Fruit fly (Drosophila melanogaster) whole organism, embryonic: ENCODE results near the gene CG34432.

Experiments
- ATbp ChIP-seq: fragments of 200-800 bp; sonication (Bioruptor generic); optimal IDR thresholded peaks from 2 replicates; lab custom pipeline; 2017; ENCODE audit warnings: missing biosample characterization, mild to moderate bottlenecking, missing genetic modification characterization, missing genetic modification reagents
- Asciz ChIP-seq: fragments of 200-800 bp; sonication (Bioruptor generic); optimal IDR thresholded peaks from 2 replicates; lab custom pipeline; 2017; ENCODE audit warnings: missing biosample characterization, mild to moderate bottlenecking, missing genetic modification characterization, missing genetic modification reagents
- Atf3 ChIP-seq: fragments of 200-800 bp; sonication (Bioruptor generic); optimal IDR thresholded peaks from 3 replicates; lab custom pipeline; 2016; ENCODE audit warnings: missing biosample characterization, missing genetic modification characterization
- Bteb2 ChIP-seq: fragments of 200-800 bp; sonication (Bioruptor generic); optimal IDR thresholded peaks from 2 replicates; lab custom pipeline; 2016; ENCODE audit warnings: missing biosample characterization, missing genetic modification characterization
- CG10321 ChIP-seq: fragments of 200-800 bp; sonication (Bioruptor generic); IDR thresholded peaks from 2 replicates; pipeline ENCODE4 v1.3.6; 2022; ENCODE audit warnings: missing biosample characterization, missing genetic modification characterization
- CG10543 ChIP-seq: fragments of 200-800 bp; sonication (Bioruptor generic); optimal IDR thresholded peaks from 3 replicates; lab custom pipeline; 2017; ENCODE audit warnings: missing biosample characterization, mild to moderate bottlenecking, missing genetic modification characterization, moderate library complexity
- CG10959 ChIP-seq: fragments of 200-800 bp; sonication (Bioruptor generic); IDR thresholded peaks from 2 replicates; pipeline ENCODE4 v1.3.6; 2022; ENCODE audit warnings: missing biosample characterization, missing genetic modification characterization
- CG11093 ChIP-seq: fragments of 200-800 bp; sonication (Bioruptor generic); IDR thresholded peaks from 3 replicates; pipeline ENCODE4 v1.3.6; 2022; ENCODE audit warnings: missing biosample characterization, missing genetic modification characterization
- CG11723 ChIP-seq: fragments of 200-800 bp; sonication (Bioruptor generic); optimal IDR thresholded peaks from 2 replicates; lab custom pipeline; 2017; ENCODE audit warnings: missing biosample characterization, mild to moderate bottlenecking, missing genetic modification characterization
- CG12219 ChIP-seq: fragments of 200-800 bp; sonication (Bioruptor generic); optimal IDR thresholded peaks from 3 replicates; lab custom pipeline; 2018; ENCODE audit warnings: missing biosample characterization, mild to moderate bottlenecking, missing genetic modification characterization
- CG13624 ChIP-seq: fragments of 200-800 bp; sonication (Bioruptor generic); optimal IDR thresholded peaks from 2 replicates; lab custom pipeline; 2016; ENCODE audit warnings: missing biosample characterization, missing genetic modification characterization
- CG13775 ChIP-seq: fragments of 200-800 bp; sonication (Bioruptor generic); optimal IDR thresholded peaks from 3 replicates; lab custom pipeline; 2017; ENCODE audit warnings: missing biosample characterization, mild to moderate bottlenecking, missing genetic modification characterization
- CG13894 ChIP-seq: fragments of 200-800 bp; sonication (Bioruptor generic); optimal IDR thresholded peaks from 3 replicates; lab custom pipeline; 2018; ENCODE audit warnings: missing biosample characterization, mild to moderate bottlenecking, missing genetic modification characterization, moderate library complexity
- CG14014 ChIP-seq: fragments of 200-800 bp; sonication (Bioruptor generic); IDR thresholded peaks from 2 replicates; pipeline ENCODE4 v1.3.6; 2022; ENCODE audit warnings: missing biosample characterization, missing genetic modification characterization
- CG16779 ChIP-seq: fragments of 200-800 bp; sonication (Bioruptor generic); IDR thresholded peaks from 2 replicates; pipeline ENCODE4 v1.3.6; 2022; ENCODE audit warnings: missing biosample characterization, missing genetic modification characterization
- CG16815 ChIP-seq: fragments of 200-800 bp; sonication (Bioruptor generic); optimal IDR thresholded peaks from 3 replicates; lab custom pipeline; 2017; ENCODE audit warnings: missing biosample characterization, mild to moderate bottlenecking, missing genetic modification characterization
- CG17328 ChIP-seq: fragments of 200-800 bp; sonication (Bioruptor generic); IDR thresholded peaks from 2 replicates; pipeline ENCODE4 v1.3.6; 2022; ENCODE audit warnings: missing biosample characterization, missing genetic modification characterization
- CG2712 ChIP-seq: fragments of 200-800 bp; optimal IDR thresholded peaks from 3 replicates; lab custom pipeline; 2019; ENCODE audit warnings: missing biosample characterization, mild to moderate bottlenecking, missing genetic modification characterization, moderate library complexity
- CG3163 ChIP-seq: fragments of 200-800 bp; sonication (Bioruptor generic); optimal IDR thresholded peaks from 3 replicates; lab custom pipeline; 2016; ENCODE audit warnings: missing biosample characterization, missing genetic modification characterization
- CG4617 ChIP-seq: fragments of 200-800 bp; sonication (Bioruptor generic); optimal IDR thresholded peaks from 3 replicates; lab custom pipeline; 2016; ENCODE audit warnings: missing biosample characterization, missing genetic modification characterization, borderline replicate concordance
- CG5180 ChIP-seq: fragments of 200-800 bp; sonication (Bioruptor generic); optimal IDR thresholded peaks from 3 replicates; lab custom pipeline; 2017; ENCODE audit warnings: missing biosample characterization, missing genetic modification characterization, mild to moderate bottlenecking, moderate library complexity, missing genetic modification reagents
- CG6689 ChIP-seq: fragments of 200-800 bp; sonication (Bioruptor generic); IDR thresholded peaks from 2 replicates; pipeline ENCODE4 v1.3.6; 2022; ENCODE audit warnings: missing biosample characterization, missing genetic modification characterization
- CG9437 ChIP-seq: fragments of 200-800 bp; sonication (Bioruptor generic); optimal IDR thresholded peaks from 2 replicates; lab custom pipeline; 2018; ENCODE audit warnings: missing biosample characterization, mild to moderate bottlenecking, missing genetic modification characterization
- CG9876 ChIP-seq: fragments of 200-800 bp; sonication (Bioruptor generic); optimal IDR thresholded peaks from 2 replicates; lab custom pipeline; 2016; ENCODE audit warnings: missing biosample characterization, missing genetic modification characterization
- CkIIα-i1 ChIP-seq: fragments of 200-800 bp; sonication (Bioruptor generic); IDR thresholded peaks from 2 replicates; pipeline ENCODE4 v1.3.6; 2022; ENCODE audit warnings: missing biosample characterization, missing genetic modification characterization
- Dad ChIP-seq: fragments of 200-800 bp; sonication (Bioruptor generic); optimal IDR thresholded peaks from 3 replicates; lab custom pipeline; 2016; ENCODE audit warnings: missing biosample characterization, missing genetic modification characterization
- Dek ChIP-seq: fragments of 200-800 bp; sonication (Bioruptor generic); optimal IDR thresholded peaks from 3 replicates; lab custom pipeline; 2019; ENCODE audit warnings: missing biosample characterization, mild to moderate bottlenecking, missing genetic modification characterization, moderate library complexity
- Fer1 ChIP-seq: fragments of 200-800 bp; sonication (Bioruptor generic); optimal IDR thresholded peaks from 2 replicates; lab custom pipeline; 2017; ENCODE audit warnings: missing biosample characterization, mild to moderate bottlenecking, missing genetic modification characterization
- HLH54F ChIP-seq: fragments of 200-800 bp; sonication (Bioruptor generic); optimal IDR thresholded peaks from 3 replicates; lab custom pipeline; 2016; ENCODE audit warnings: missing biosample characterization, missing genetic modification characterization
- HmgZ ChIP-seq: fragments of 200-800 bp; sonication (Bioruptor generic); optimal IDR thresholded peaks from 2 replicates; lab custom pipeline; 2018; ENCODE audit warnings: missing biosample characterization, mild to moderate bottlenecking, missing genetic modification characterization
- Hr39 ChIP-seq: fragments of >200 bp; optimal IDR thresholded peaks from 2 replicates; lab custom pipeline; 2017
- Myb ChIP-seq: fragments of 200-800 bp; sonication (Bioruptor generic); optimal IDR thresholded peaks from 2 replicates; lab custom pipeline; 2016; ENCODE audit warnings: missing biosample characterization, missing genetic modification characterization
- Nf-YA ChIP-seq: fragments of 200-800 bp; sonication (Bioruptor generic); IDR thresholded peaks from 2 replicates; pipeline ENCODE4 v1.3.6; 2022; ENCODE audit warnings: missing biosample characterization, missing genetic modification characterization
- Rfx ChIP-seq: fragments of 200-800 bp; sonication (Bioruptor generic); IDR thresholded peaks from 2 replicates; pipeline ENCODE4 v1.3.6; 2022; ENCODE audit warnings: missing biosample characterization, missing genetic modification characterization
- Six4 ChIP-seq: fragments of 200-800 bp; sonication (Bioruptor generic); optimal IDR thresholded peaks from 2 replicates; lab custom pipeline; 2016; ENCODE audit warnings: missing biosample characterization, missing genetic modification characterization
- Sox102F ChIP-seq: fragments of 200-800 bp; sonication (Bioruptor generic); optimal IDR thresholded peaks from 2 replicates; lab custom pipeline; 2018; ENCODE audit warnings: missing biosample characterization, mild to moderate bottlenecking, missing genetic modification characterization, moderate library complexity
- Usf ChIP-seq: fragments of 200-800 bp; sonication (Bioruptor generic); optimal IDR thresholded peaks from 2 replicates; lab custom pipeline; 2017; ENCODE audit warnings: missing genotype, missing biosample characterization, missing genetic modification characterization
- Xrp1 ChIP-seq: fragments of 200-800 bp; sonication (Bioruptor generic); IDR thresholded peaks from 2 replicates; pipeline ENCODE4 v1.3.6; 2022; ENCODE audit warnings: missing biosample characterization, missing genetic modification characterization
- YL-1 ChIP-seq: fragments of 200-800 bp; sonication (Bioruptor generic); optimal IDR thresholded peaks from 3 replicates; lab custom pipeline; 2017; ENCODE audit warnings: missing biosample characterization, mild to moderate bottlenecking, missing genetic modification characterization
- ac ChIP-seq: fragments of 200-800 bp; sonication (Bioruptor generic); optimal IDR thresholded peaks from 3 replicates; lab custom pipeline; 2017; ENCODE audit warnings: missing biosample characterization, mild to moderate bottlenecking, missing genetic modification characterization
- aop ChIP-seq: fragments of 200-800 bp; sonication (Bioruptor generic); IDR thresholded peaks from 2 replicates; pipeline ENCODE4 v1.3.6; 2022; ENCODE audit warnings: missing biosample characterization, missing genetic modification characterization
- corto ChIP-seq: fragments of 200-800 bp; sonication (Bioruptor generic); optimal IDR thresholded peaks from 2 replicates; lab custom pipeline; 2016; ENCODE audit warnings: missing biosample characterization, mild to moderate bottlenecking, missing genetic modification characterization, moderate library complexity
- crp ChIP-seq, 2 experiments: fragments of 200-800 bp; sonication (Bioruptor generic); optimal IDR thresholded peaks; 2 replicates in 1 of 2; 3 replicates in 1 of 2; lab custom pipeline; 2017; ENCODE audit warnings: missing biosample characterization in 2 of 2, missing genetic modification characterization in 2 of 2, mild to moderate bottlenecking in 1 of 2, moderate library complexity in 1 of 2
- dysf ChIP-seq: fragments of 200-800 bp; sonication (Bioruptor generic); IDR thresholded peaks from 3 replicates; pipeline ENCODE4 v1.3.6; 2022; ENCODE audit warnings: missing biosample characterization, missing genetic modification characterization
- ewg ChIP-seq: fragments of 200-800 bp; sonication (Bioruptor generic); optimal IDR thresholded peaks from 3 replicates; lab custom pipeline; 2017; ENCODE audit warnings: mild to moderate bottlenecking, missing biosample characterization, missing genetic modification reagents, missing genetic modification characterization
- ham ChIP-seq: fragments of 200-800 bp; sonication (Bioruptor generic); IDR thresholded peaks from 2 replicates; pipeline ENCODE4 v1.3.6; 2022; ENCODE audit warnings: missing biosample characterization, missing genetic modification characterization
- sens-2 ChIP-seq: fragments of 200-800 bp; sonication (Bioruptor generic); IDR thresholded peaks from 2 replicates; pipeline ENCODE4 v1.3.6; 2022; ENCODE audit warnings: missing biosample characterization, missing genetic modification characterization
- slp2 ChIP-seq: fragments of 200-800 bp; sonication (Bioruptor generic); optimal IDR thresholded peaks from 2 replicates; lab custom pipeline; 2016; ENCODE audit warnings: missing biosample characterization, missing genetic modification characterization
- tap ChIP-seq: fragments of 200-800 bp; optimal IDR thresholded peaks from 3 replicates; lab custom pipeline; 2019; ENCODE audit warnings: missing biosample characterization, mild to moderate bottlenecking, missing genetic modification characterization, moderate library complexity
- toy ChIP-seq: fragments of 200-800 bp; sonication (Bioruptor generic); IDR thresholded peaks from 2 replicates; pipeline ENCODE4 v1.3.6; 2022; ENCODE audit warnings: missing biosample characterization, missing genetic modification characterization
- tup ChIP-seq: fragments of 200-800 bp; sonication (Bioruptor generic); optimal IDR thresholded peaks from 2 replicates; lab custom pipeline; 2016; ENCODE audit warnings: missing biosample characterization, mild to moderate bottlenecking, missing genetic modification characterization, moderate library complexity
- vnd ChIP-seq: fragments of 200-800 bp; sonication (Bioruptor generic); IDR thresholded peaks from 3 replicates; pipeline ENCODE4 v1.3.6; 2022; ENCODE audit warnings: missing biosample characterization, missing genetic modification characterization; ENCODE audit not compliant: partially characterized antibody

The CG34432 gene

dm6 chr3R:30689653-30690052 lies 40.7 kb downstream of the CG34432 start (continued):
- TF ChIP-seq Nf-YA (GFP tag; lab: Robert Waterston, UW) (no peak), ATbp (GFP tag; lab: Kevin White, UChicago) (no peak), CG10543 (GFP tag; lab: Kevin White, UChicago) (no peak), tap (tag; lab: Kevin White, UChicago) (no peak), crp (GFP tag; optimal IDR thresholded peaks at IDR 0.05; lab: Kevin White, UChicago) (no peak), CG10959 (no peak), CG13894 (tag; lab: Kevin White, UChicago) (no peak), Dad (GFP tag; lab: Kevin White, UChicago) (no peak), Atf3 (GFP tag; lab: Kevin White, UChicago) (no peak), ham (GFP tag; lab: Robert Waterston, UW) (no peak), sens-2 (GFP tag; lab: Robert Waterston, UW) (no peak), Usf (GFP tag; lab: Kevin White, UChicago) (no peak), Six4 (no peak), CG3163 (GFP tag; lab: Kevin White, UChicago) (no peak), Asciz (GFP tag; lab: Kevin White, UChicago) (no peak), CG17328 (GFP tag; lab: Robert Waterston, UW) (no peak), aop (no peak), HLH54F (GFP tag; lab: Kevin White, UChicago) (no peak), CG9876 (GFP tag; lab: Kevin White, UChicago) (no peak), CG11093 (GFP tag; lab: Robert Waterston, UW) (no peak), ac (GFP tag; lab: Kevin White, UChicago) (no peak), CG13624 (no peak), CG14014 (GFP tag; lab: Robert Waterston, UW) (0 out of 2 replicates have a peak, but pooled peaks have one; percentile 7), ewg (GFP tag; lab: Kevin White, UChicago) (no peak), vnd (GFP tag; lab: Robert Waterston, UW) (no peak), CG12219 (no peak), Xrp1 (GFP tag; lab: Robert Waterston, UW) (peak; percentile 18; the same call in 1 of the 2 replicates), Sox102F (GFP tag; lab: Kevin White, UChicago) (no peak), Myb (GFP tag; lab: Kevin White, UChicago) (no peak), Bteb2 (GFP tag; lab: Kevin White, UChicago) (no peak), slp2 (GFP tag; lab: Kevin White, UChicago) (no peak), Hr39 (no peak), CG2712 (tag; lab: Kevin White, UChicago) (peak; percentile 3), CkIIα-i1 (GFP tag; lab: Robert Waterston, UW) (no peak), CG9437 (GFP tag; lab: Kevin White, UChicago) (no peak), CG4617 (GFP tag; lab: Kevin White, UChicago) (no peak), Fer1 (no peak), toy (GFP tag; lab: Robert Waterston, UW) (no peak), YL-1 (no peak), Dek (no peak), CG6689 (GFP tag; lab: Robert Waterston, UW) (0 out of 2 replicates have a peak, but pooled peaks have one; percentile 26), CG10321 (GFP tag; lab: Robert Waterston, UW) (no peak), corto (GFP tag; lab: Kevin White, UChicago) (peak; percentile 45), CG16779 (GFP tag; lab: Robert Waterston, UW) (no peak), Rfx (GFP tag; lab: Robert Waterston, UW) (no peak), CG11723 (no peak), tup (GFP tag; lab: Kevin White, UChicago) (no peak), HmgZ (tag; lab: Kevin White, UChicago) (no peak), CG13775 (GFP tag; lab: Kevin White, UChicago) (no peak), CG16815 (GFP tag; lab: Kevin White, UChicago) (no peak), dysf (GFP tag; lab: Robert Waterston, UW) (no peak), CG5180 (no peak)
